Worm (Caenorhabditis elegans) whole organism, L2 larva: ENCODE results near the gene tpi-1.

Experiments used
- C34F6.9 ChIP-seq: fragments of 150-350 bp; optimal IDR thresholded peaks from 2 replicates; lab custom pipeline; 2014; ENCODE audit warnings: missing biosample characterization, missing genetic modification characterization
- F13H6.1 ChIP-seq: sonication (generic microtip); optimal IDR thresholded peaks from 2 replicates; lab custom pipeline; 2016; ENCODE audit warnings: missing genetic modification characterization, missing compliant biosample characterization
- R02D3.7 ChIP-seq: fragments of 150-350 bp; optimal IDR thresholded peaks from 2 replicates; lab custom pipeline; 2014; ENCODE audit warnings: missing biosample characterization, missing genetic modification characterization
- ZK546.5 ChIP-seq: sonication (generic microtip); optimal IDR thresholded peaks from 2 replicates; lab custom pipeline; 2017; ENCODE audit warnings: missing biosample characterization, missing genetic modification characterization
- alr-1 ChIP-seq: fragments of 150-350 bp; optimal IDR thresholded peaks from 2 replicates; lab custom pipeline; 2014; ENCODE audit warnings: missing biosample characterization, missing genetic modification characterization
- aly-2 ChIP-seq: fragments of 150-350 bp; optimal IDR thresholded peaks from 2 replicates; lab custom pipeline; 2014; ENCODE audit warnings: missing biosample characterization, missing genetic modification characterization
- ama-1 ChIP-seq: fragments of 150-350 bp; optimal IDR thresholded peaks from 2 replicates; lab custom pipeline; 2018; ENCODE audit warnings: inconsistent platforms
- ceh-16 ChIP-seq: fragments of 150-350 bp; optimal IDR thresholded peaks from 2 replicates; lab custom pipeline; 2014; ENCODE audit warnings: missing biosample characterization, missing genetic modification characterization
- ceh-82 ChIP-seq: fragments of 150-350 bp; optimal IDR thresholded peaks from 2 replicates; lab custom pipeline; 2014; ENCODE audit warnings: missing biosample characterization, missing genetic modification characterization
- crh-2 ChIP-seq: sonication (generic microtip); optimal IDR thresholded peaks from 2 replicates; lab custom pipeline; 2017; ENCODE audit warnings: missing biosample characterization, missing genetic modification characterization
- egl-27 ChIP-seq: sonication (generic microtip); optimal IDR thresholded peaks from 3 replicates; lab custom pipeline; 2017; ENCODE audit warnings: missing biosample characterization, missing genetic modification reagents, missing genetic modification characterization
- elt-3 ChIP-seq: sonication (generic microtip); optimal IDR thresholded peaks from 2 replicates; lab custom pipeline; 2017; ENCODE audit warnings: missing biosample characterization, missing genetic modification characterization
- fos-1 ChIP-seq: fragments of 150-350 bp; optimal IDR thresholded peaks from 2 replicates; lab custom pipeline; 2014; ENCODE audit warnings: missing biosample characterization, missing genetic modification characterization
- gmeb-1 ChIP-seq: fragments of 150-350 bp; optimal IDR thresholded peaks from 2 replicates; lab custom pipeline; 2014; ENCODE audit warnings: missing biosample characterization, missing genetic modification characterization
- lin-11 ChIP-seq: fragments of 150-350 bp; sonication (generic microtip); optimal IDR thresholded peaks from 2 replicates; lab custom pipeline; 2014; ENCODE audit warnings: missing biosample characterization, missing genetic modification characterization, inconsistent platforms, mixed read lengths
- lin-13 ChIP-seq: fragments of 150-350 bp; optimal IDR thresholded peaks from 2 replicates; lab custom pipeline; 2014; ENCODE audit warnings: missing biosample characterization, missing genetic modification reagents, missing genetic modification characterization
- lin-39 ChIP-seq: fragments of 150-350 bp; optimal IDR thresholded peaks from 2 replicates; lab custom pipeline; 2014; ENCODE audit warnings: missing biosample characterization, missing genetic modification reagents, missing genetic modification characterization
- lsy-2 ChIP-seq, 2 experiments: fragments of 150-350 bp in 1 of 2; sonication (generic microtip) in 1 of 2; optimal IDR thresholded peaks; 2 replicates each; lab custom pipeline; 2014 to 2017; ENCODE audit warnings: missing biosample characterization in 2 of 2, missing genetic modification characterization in 2 of 2
- mab-5 ChIP-seq: fragments of 150-350 bp; optimal IDR thresholded peaks from 2 replicates; lab custom pipeline; 2014; ENCODE audit warnings: missing biosample characterization, missing genetic modification characterization
- mbf-1 ChIP-seq: sonication (generic microtip); optimal IDR thresholded peaks from 2 replicates; lab custom pipeline; 2017; ENCODE audit warnings: missing biosample characterization, missing genetic modification characterization
- nhr-10 ChIP-seq: sonication (generic microtip); optimal IDR thresholded peaks from 2 replicates; lab custom pipeline; 2017; ENCODE audit warnings: missing biosample characterization, missing genetic modification characterization
- nhr-11 ChIP-seq: fragments of 150-350 bp; optimal IDR thresholded peaks from 2 replicates; lab custom pipeline; 2014; ENCODE audit warnings: missing biosample characterization, missing genetic modification characterization
- nhr-12 ChIP-seq: fragments of 150-350 bp; optimal IDR thresholded peaks from 2 replicates; lab custom pipeline; 2014; ENCODE audit warnings: missing biosample characterization, missing genetic modification characterization
- nhr-21 ChIP-seq: fragments of 150-350 bp; optimal IDR thresholded peaks from 2 replicates; lab custom pipeline; 2014; ENCODE audit warnings: missing biosample characterization, missing genetic modification characterization
- nhr-23 ChIP-seq: fragments of 150-350 bp; optimal IDR thresholded peaks from 2 replicates; lab custom pipeline; 2014; ENCODE audit warnings: missing biosample characterization, missing genetic modification reagents, missing genetic modification characterization
- nhr-237 ChIP-seq: fragments of 150-350 bp; optimal IDR thresholded peaks from 2 replicates; lab custom pipeline; 2014; ENCODE audit warnings: missing biosample characterization, missing genetic modification characterization
- nhr-6 ChIP-seq: fragments of 150-350 bp; optimal IDR thresholded peaks from 2 replicates; lab custom pipeline; 2014; ENCODE audit warnings: missing biosample characterization, missing genetic modification characterization
- nhr-77 ChIP-seq: fragments of 150-350 bp; optimal IDR thresholded peaks from 2 replicates; lab custom pipeline; 2014; ENCODE audit warnings: missing biosample characterization, missing genetic modification characterization
- peb-1 ChIP-seq: fragments of 150-350 bp; optimal IDR thresholded peaks from 2 replicates; lab custom pipeline; 2014; ENCODE audit warnings: missing biosample characterization, missing genetic modification characterization
- sem-4 ChIP-seq: fragments of 150-350 bp; optimal IDR thresholded peaks from 2 replicates; lab custom pipeline; 2014; ENCODE audit warnings: missing biosample characterization, missing genetic modification reagents, missing genetic modification characterization
- skn-1 ChIP-seq: sonication (generic microtip); optimal IDR thresholded peaks from 2 replicates; lab custom pipeline; 2017; ENCODE audit warnings: missing biosample characterization, missing genetic modification characterization
- snpc-4 ChIP-seq: fragments of 150-350 bp; optimal IDR thresholded peaks from 2 replicates; lab custom pipeline; 2014; ENCODE audit warnings: missing biosample characterization, missing genetic modification characterization
- unc-55 ChIP-seq: fragments of 150-350 bp; sonication (generic microtip); optimal IDR thresholded peaks from 3 replicates; lab custom pipeline; 2014; ENCODE audit warnings: missing biosample characterization, missing genetic modification reagents, missing genetic modification characterization
- zag-1 ChIP-seq: fragments of 150-350 bp; optimal IDR thresholded peaks from 2 replicates; lab custom pipeline; 2014; ENCODE audit warnings: missing biosample characterization, missing genetic modification characterization
- ztf-1 ChIP-seq: fragments of 200-800 bp; sonication (Bioruptor generic); conservative IDR thresholded peaks from 2 replicates; pipeline ENCODE4 v1.3.6; 2022; ENCODE audit warnings: missing genetic modification characterization, missing compliant biosample characterization

Gene tpi-1

ce11 chrII:12005981-12006380 lies 33.0 kb downstream of the tpi-1 start:
- TF ChIP-seq nhr-6 = no peak
- no peak for TF ChIP-seq C34F6.9
- TF ChIP-seq nhr-12 (tag; lab: Kevin White, UChicago) = no peak
- no peak for TF ChIP-seq ZK546.5 (tag; lab: Kevin White, UChicago)
- TF ChIP-seq F13H6.1 (tag; lab: Kevin White, UChicago) = no peak
- no peak for TF ChIP-seq ceh-16 (tag; lab: Kevin White, UChicago)
- TF ChIP-seq ztf-1 = no peak
- TF ChIP-seq skn-1 = no peak
- TF ChIP-seq nhr-21 (tag; lab: Kevin White, UChicago) = no peak
- no peak for TF ChIP-seq lin-39 (tag; lab: Kevin White, UChicago)

- TF ChIP-seq sem-4 (no peak), snpc-4 (tag; lab: Kevin White, UChicago) (no peak), nhr-237 (tag; lab: Kevin White, UChicago) (no peak), mab-5 (tag; lab: Kevin White, UChicago) (no peak), mbf-1 (tag; lab: Kevin White, UChicago) (no peak), nhr-10 (tag; lab: Kevin White, UChicago) (no peak), nhr-77 (tag; lab: Kevin White, UChicago) (no peak), nhr-11 (tag; lab: Kevin White, UChicago) (no peak), R02D3.7 (tag; lab: Kevin White, UChicago) (no peak), C34F6.9 (no peak), crh-2 (no peak), ceh-82 (tag; lab: Kevin White, UChicago) (no peak)
Observed at ce11 chrII:11998903-11999302, 40.0 kb downstream of the tpi-1 start, which contains the start of gene Y17G7B.23. Gene Y17G7B.23, plus strand, starts transcription at chrII:11999203.

ce11 chrII:11994940-11995339 lies 44.0 kb downstream of the tpi-1 start:
- TF ChIP-seq peb-1 (tag; lab: Kevin White, UChicago) (no peak), lin-13 (GFP tag; lab: Kevin White, UChicago) (no peak), ZK546.5 (tag; lab: Kevin White, UChicago) (no peak), lsy-2 (tag; optimal IDR thresholded peaks at IDR 0.05; lab: Kevin White, UChicago) (no peak), snpc-4 (tag; lab: Kevin White, UChicago) (no peak), unc-55 (GFP tag; lab: Kevin White, UChicago) (no peak), ztf-1 (no peak), ceh-82 (tag; lab: Kevin White, UChicago) (no peak), alr-1 (tag; lab: Kevin White, UChicago) (no peak), nhr-237 (tag; lab: Kevin White, UChicago) (no peak), fos-1 (tag; lab: Kevin White, UChicago) (no peak), R02D3.7 (tag; lab: Kevin White, UChicago) (no peak), ceh-16 (tag; lab: Kevin White, UChicago) (no peak), elt-3 (tag; lab: Kevin White, UChicago) (no peak), gmeb-1 (tag; lab: Kevin White, UChicago) (no peak), egl-27 (no peak), lin-11 (tag; lab: Kevin White, UChicago) (no peak), ama-1 (no peak)

- TF ChIP-seq nhr-12 (tag; lab: Kevin White, UChicago) (no peak), ztf-1 (no peak), ceh-82 (tag; lab: Kevin White, UChicago) (no peak), sem-4 (no peak), aly-2 (tag; lab: Kevin White, UChicago) (no peak), nhr-11 (tag; lab: Kevin White, UChicago) (no peak), zag-1 (tag; lab: Kevin White, UChicago) (no peak), mbf-1 (tag; lab: Kevin White, UChicago) (no peak), nhr-237 (tag; lab: Kevin White, UChicago) (no peak), alr-1 (tag; lab: Kevin White, UChicago) (no peak), nhr-77 (tag; lab: Kevin White, UChicago) (no peak), F13H6.1 (tag; lab: Kevin White, UChicago) (no peak), nhr-23 (no peak)
Observed at ce11 chrII:11992701-11993100, 46.2 kb downstream of the tpi-1 start, which contains the start of gene dhps-1. Gene dhps-1, plus strand, starts transcription at chrII:11993001.

ce11 chrII:11988724-11989123 lies 50.2 kb downstream of the tpi-1 start, which contains the start of gene Y17G7B.3:
Gene Y17G7B.3, plus strand, starts transcription at chrII:11989024.
- TF ChIP-seq lin-11 (tag; lab: Kevin White, UChicago) (no peak), nhr-21 (tag; lab: Kevin White, UChicago) (no peak), mbf-1 (tag; lab: Kevin White, UChicago) (no peak), nhr-11 (tag; lab: Kevin White, UChicago) (no peak), sem-4 (no peak), crh-2 (no peak), fos-1 (tag; lab: Kevin White, UChicago) (no peak), lin-13 (GFP tag; lab: Kevin White, UChicago) (no peak), zag-1 (tag; lab: Kevin White, UChicago) (no peak)
